Worm (Caenorhabditis elegans): Measurements from ENCODE around the gene Y41C4A.7.
A peak's percentile ranks its signal among the peaks of the same experiment; 100 is the strongest.

ce11 chrIII:11719400-11719875, 20.8 kb downstream of the Y41C4A.7 start, which contains the start of the genes elb-1 and Y41C4A.11:
- no peak for TF ChIP-seq nhr-28 (tag; optimal IDR thresholded peaks at IDR 0.05)
- TF ChIP-seq irx-1 (tag; optimal IDR thresholded peaks at IDR 0.05) = peak; percentile 76
- TF ChIP-seq nhr-47 (tag; optimal IDR thresholded peaks at IDR 0.05) = peak; percentile 87
- TF ChIP-seq lsy-2 (tag; optimal IDR thresholded peaks at IDR 0.05) = peak; percentile 74 to 84
- no peak for TF ChIP-seq hlh-4 (tag; optimal IDR thresholded peaks at IDR 0.05)
- TF ChIP-seq tbx-2 (tag; optimal IDR thresholded peaks at IDR 0.05) = peak; percentile 84
- TF ChIP-seq elt-3 (tag; optimal IDR thresholded peaks at IDR 0.05) = peak in 2 of 6 experiments; percentile 8 to 30
- peak; percentile 60 for TF ChIP-seq unc-86 (tag; optimal IDR thresholded peaks at IDR 0.05)
- TF ChIP-seq zag-1 (tag; optimal IDR thresholded peaks at IDR 0.05) = no peak
